Worm (Caenorhabditis elegans) whole organism, young adult: Measurements from ENCODE around the gene H01G02.1.

Experiments
- hlh-12 ChIP-seq: sonication (generic microtip); optimal IDR thresholded peaks from 2 replicates; lab custom pipeline; 2016; ENCODE audit warnings: missing genetic modification characterization, missing compliant biosample characterization
- nfyb-1 ChIP-seq: fragments of 200-800 bp; sonication (Bioruptor generic); IDR thresholded peaks from 2 replicates; pipeline ENCODE4 v1.3.6; 2022; ENCODE audit warnings: missing genetic modification reagents, missing genetic modification characterization, missing compliant biosample characterization
- nhr-120 ChIP-seq: fragments of 200-800 bp; sonication (Bioruptor generic); IDR thresholded peaks from 2 replicates; pipeline ENCODE4 v1.3.6; 2022; ENCODE audit warnings: missing genetic modification characterization, missing compliant biosample characterization
- pbrm-1 ChIP-seq: fragments of 200-800 bp; sonication (Bioruptor generic); IDR thresholded peaks from 2 replicates; pipeline ENCODE4 v1.3.6; 2022; ENCODE audit warnings: missing genetic modification reagents, missing genetic modification characterization, missing compliant biosample characterization
- rcor-1 ChIP-seq: fragments of 200-800 bp; sonication (Bioruptor generic); IDR thresholded peaks from 2 replicates; pipeline ENCODE4 v1.3.6; 2022; ENCODE audit warnings: missing genetic modification reagents, missing genetic modification characterization, missing compliant biosample characterization
- ztf-28 ChIP-seq: fragments of 200-800 bp; sonication (Bioruptor generic); IDR thresholded peaks from 2 replicates; pipeline ENCODE4 v1.3.6; 2022; ENCODE audit warnings: missing genetic modification reagents, missing genetic modification characterization, missing compliant biosample characterization

ce11 chrIV:11796818-11797217 is 7.1 kb downstream of the H01G02.1 start:
- TF ChIP-seq pbrm-1 = no peak
- no peak for TF ChIP-seq nfyb-1
- no peak for TF ChIP-seq nhr-120 (GFP tag; lab: Robert Waterston, UW)
- no peak for TF ChIP-seq ztf-28 (GFP tag; lab: Robert Waterston, UW)
- no peak for TF ChIP-seq hlh-12 (tag; lab: Kevin White, UChicago)
- no peak for TF ChIP-seq rcor-1 (GFP tag; lab: Robert Waterston, UW)
